Worm (Caenorhabditis elegans) whole organism, late embryonic: Measurements from ENCODE around the gene kel-8.
"Not testable (repeated sequence)": the region's sequence is repeated elsewhere in the genome, so short reads cannot be mapped to it uniquely, and the experiment has no call there.

Source experiments
- C08G9.2 ChIP-seq: sonication (generic microtip); optimal IDR thresholded peaks from 2 replicates; lab custom pipeline; 2016; ENCODE audit warnings: mild to moderate bottlenecking, missing genetic modification characterization, moderate library complexity, missing compliant biosample characterization
- F13H6.1 ChIP-seq: sonication (generic microtip); optimal IDR thresholded peaks from 2 replicates; lab custom pipeline; 2016; ENCODE audit warnings: missing genetic modification characterization, missing compliant biosample characterization
- K02D7.2 ChIP-seq: sonication (generic microtip); optimal IDR thresholded peaks from 2 replicates; lab custom pipeline; 2017; ENCODE audit warnings: mild to moderate bottlenecking, missing genetic modification characterization, missing compliant biosample characterization
- K09A11.1 ChIP-seq: sonication (generic microtip); optimal IDR thresholded peaks from 2 replicates; lab custom pipeline; 2017; ENCODE audit warnings: antibody characterized with exemption, mild to moderate bottlenecking, missing genetic modification characterization, missing compliant biosample characterization; ENCODE audit not compliant: insufficient read depth
- T23F11.4 ChIP-seq: fragments of 200-800 bp; sonication (Bioruptor generic); optimal IDR thresholded peaks from 2 replicates; lab custom pipeline; 2018; ENCODE audit warnings: mild to moderate bottlenecking, missing genetic modification characterization, missing compliant biosample characterization
- Y22D7AL.16 ChIP-seq: sonication (generic microtip); optimal IDR thresholded peaks from 2 replicates; lab custom pipeline; 2016; ENCODE audit warnings: missing genetic modification characterization, missing compliant biosample characterization
- ama-1 ChIP-seq: fragments of 150-350 bp; optimal IDR thresholded peaks from 2 replicates; lab custom pipeline; 2014
- ceh-14 ChIP-seq: sonication (generic microtip); optimal IDR thresholded peaks from 2 replicates; lab custom pipeline; 2016; ENCODE audit warnings: missing genotype, missing genetic modification characterization, missing compliant biosample characterization
- ceh-2 ChIP-seq: sonication (generic microtip); optimal IDR thresholded peaks from 2 replicates; lab custom pipeline; 2016; ENCODE audit warnings: missing genotype, missing genetic modification characterization, missing compliant biosample characterization
- ceh-22 ChIP-seq: sonication (generic microtip); optimal IDR thresholded peaks from 2 replicates; lab custom pipeline; 2017; ENCODE audit warnings: missing biosample characterization, missing genetic modification characterization
- ceh-30 ChIP-seq: fragments of 150-350 bp; optimal IDR thresholded peaks from 2 replicates; lab custom pipeline; 2014; ENCODE audit warnings: missing biosample characterization, missing genetic modification characterization
- ceh-31 ChIP-seq: sonication (generic microtip); optimal IDR thresholded peaks from 2 replicates; lab custom pipeline; 2016; ENCODE audit warnings: missing genetic modification characterization, missing compliant biosample characterization
- ceh-34 ChIP-seq: sonication (generic microtip); optimal IDR thresholded peaks from 2 replicates; lab custom pipeline; 2016; ENCODE audit warnings: mild to moderate bottlenecking, missing genetic modification characterization, missing compliant biosample characterization
- ceh-45 ChIP-seq: fragments of 200-800 bp; sonication (Bioruptor generic); IDR thresholded peaks from 2 replicates; pipeline ENCODE4 v1.3.6; 2022; ENCODE audit warnings: missing genetic modification reagents, missing genetic modification characterization, missing compliant biosample characterization
- ceh-48 ChIP-seq: sonication (generic microtip); optimal IDR thresholded peaks from 2 replicates; lab custom pipeline; 2016; ENCODE audit warnings: missing genetic modification characterization, inconsistent platforms, missing compliant biosample characterization
- ceh-9 ChIP-seq: sonication (generic microtip); optimal IDR thresholded peaks from 2 replicates; lab custom pipeline; 2016; ENCODE audit warnings: mild to moderate bottlenecking, missing genetic modification characterization, inconsistent platforms, missing compliant biosample characterization
- che-1 ChIP-seq: sonication (generic microtip); optimal IDR thresholded peaks from 2 replicates; lab custom pipeline; 2016; ENCODE audit warnings: mild to moderate bottlenecking, missing genetic modification characterization, missing compliant biosample characterization
- dmd-4 ChIP-seq: sonication (generic microtip); optimal IDR thresholded peaks from 2 replicates; lab custom pipeline; 2016; ENCODE audit warnings: borderline replicate concordance, missing genetic modification characterization, missing compliant biosample characterization
- elt-2 ChIP-seq: sonication (generic microtip); optimal IDR thresholded peaks from 2 replicates; lab custom pipeline; 2016; ENCODE audit warnings: missing genetic modification reagents, missing genetic modification characterization, missing compliant biosample characterization
- elt-4 ChIP-seq: sonication (generic microtip); optimal IDR thresholded peaks from 2 replicates; lab custom pipeline; 2016; ENCODE audit warnings: missing genetic modification characterization, missing compliant biosample characterization
- fax-1 ChIP-seq: sonication (generic microtip); optimal IDR thresholded peaks from 2 replicates; lab custom pipeline; 2016; ENCODE audit warnings: missing genotype, missing genetic modification characterization, missing compliant biosample characterization
- fkh-10 ChIP-seq: fragments of 150-350 bp; optimal IDR thresholded peaks from 2 replicates; lab custom pipeline; 2014; ENCODE audit warnings: missing biosample characterization, missing genetic modification reagents, missing genetic modification characterization
- gmeb-2 ChIP-seq: sonication (generic microtip); optimal IDR thresholded peaks from 2 replicates; lab custom pipeline; 2016; ENCODE audit warnings: missing genetic modification characterization, inconsistent platforms, missing compliant biosample characterization
- hlh-30 ChIP-seq: sonication (generic microtip); optimal IDR thresholded peaks from 2 replicates; lab custom pipeline; 2017; ENCODE audit warnings: antibody characterized with exemption, missing genetic modification characterization, missing compliant biosample characterization; ENCODE audit not compliant: insufficient read depth
- hlh-6 ChIP-seq: sonication (generic microtip); optimal IDR thresholded peaks from 2 replicates; lab custom pipeline; 2016; ENCODE audit warnings: missing genotype, missing genetic modification characterization, missing compliant biosample characterization
- hlh-8 ChIP-seq: sonication (generic microtip); optimal IDR thresholded peaks from 2 replicates; lab custom pipeline; 2016; ENCODE audit warnings: missing genotype, missing genetic modification characterization, missing compliant biosample characterization
- lim-6 ChIP-seq: sonication (generic microtip); optimal IDR thresholded peaks from 2 replicates; lab custom pipeline; 2016; ENCODE audit warnings: missing genetic modification characterization, missing compliant biosample characterization
- mec-3 ChIP-seq: sonication (generic microtip); optimal IDR thresholded peaks from 2 replicates; lab custom pipeline; 2016; ENCODE audit warnings: borderline replicate concordance, missing genetic modification characterization, missing compliant biosample characterization
- nfya-1 ChIP-seq: sonication (generic microtip); optimal IDR thresholded peaks from 2 replicates; lab custom pipeline; 2017; ENCODE audit warnings: missing genetic modification characterization, mild to moderate bottlenecking, missing compliant biosample characterization, antibody characterized with exemption, moderate library complexity
- nhr-11 ChIP-seq: fragments of 150-350 bp; optimal IDR thresholded peaks from 2 replicates; lab custom pipeline; 2014; ENCODE audit warnings: missing biosample characterization, missing genetic modification characterization
- nhr-232 ChIP-seq: sonication (generic microtip); optimal IDR thresholded peaks from 2 replicates; lab custom pipeline; 2016; ENCODE audit warnings: missing genetic modification characterization, missing compliant biosample characterization
- npax-4 ChIP-seq: sonication (generic microtip); optimal IDR thresholded peaks from 2 replicates; lab custom pipeline; 2016; ENCODE audit warnings: missing genetic modification characterization, missing compliant biosample characterization
- odd-2 ChIP-seq: sonication (generic microtip); optimal IDR thresholded peaks from 2 replicates; lab custom pipeline; 2017; ENCODE audit warnings: antibody characterized with exemption, mild to moderate bottlenecking, missing genetic modification characterization, missing compliant biosample characterization
- pat-9 ChIP-seq: fragments of 200-800 bp; sonication (Bioruptor generic); optimal IDR thresholded peaks from 2 replicates; lab custom pipeline; 2018; ENCODE audit warnings: mild to moderate bottlenecking, missing genetic modification characterization, moderate library complexity, missing compliant biosample characterization
- pax-1 ChIP-seq: fragments of 150-350 bp; optimal IDR thresholded peaks from 2 replicates; lab custom pipeline; 2014; ENCODE audit warnings: missing biosample characterization, missing genetic modification characterization
- pha-2 ChIP-seq: sonication (generic microtip); optimal IDR thresholded peaks from 2 replicates; lab custom pipeline; 2017; ENCODE audit warnings: mild to moderate bottlenecking, missing genetic modification characterization, missing compliant biosample characterization
- pqm-1 ChIP-seq: sonication (generic microtip); optimal IDR thresholded peaks from 2 replicates; lab custom pipeline; 2016; ENCODE audit warnings: missing genetic modification characterization, missing compliant biosample characterization
- pros-1 ChIP-seq: fragments of 150-350 bp; optimal IDR thresholded peaks from 2 replicates; lab custom pipeline; 2014; ENCODE audit warnings: missing biosample characterization, missing genetic modification reagents, missing genetic modification characterization
- ref-2 ChIP-seq: sonication (generic microtip); optimal IDR thresholded peaks from 2 replicates; lab custom pipeline; 2016; ENCODE audit warnings: missing genetic modification characterization, missing compliant biosample characterization
- rnt-1 ChIP-seq: sonication (generic microtip); optimal IDR thresholded peaks from 2 replicates; lab custom pipeline; 2016; ENCODE audit warnings: missing genetic modification characterization, missing compliant biosample characterization
- sdc-2 ChIP-seq: sonication (generic microtip); optimal IDR thresholded peaks from 2 replicates; lab custom pipeline; 2016; ENCODE audit warnings: missing genotype, missing genetic modification characterization, missing compliant biosample characterization
- sox-2 ChIP-seq: fragments of 200-800 bp; sonication (Bioruptor generic); IDR thresholded peaks from 2 replicates; pipeline ENCODE4 v1.3.6; 2022; ENCODE audit warnings: missing genetic modification reagents, missing genetic modification characterization, missing compliant biosample characterization
- tbx-2 ChIP-seq: sonication (generic microtip); optimal IDR thresholded peaks from 2 replicates; lab custom pipeline; 2016; ENCODE audit warnings: missing genetic modification characterization, missing compliant biosample characterization
- tbx-7 ChIP-seq: sonication (generic microtip); optimal IDR thresholded peaks from 2 replicates; lab custom pipeline; 2016; ENCODE audit warnings: missing genotype, missing genetic modification characterization, missing compliant biosample characterization
- ttx-3 ChIP-seq: sonication (generic microtip); optimal IDR thresholded peaks from 2 replicates; lab custom pipeline; 2016; ENCODE audit warnings: missing genetic modification reagents, missing genetic modification characterization, missing compliant biosample characterization
- unc-3 ChIP-seq, 2 experiments: fragments of 200-800 bp in 1 of 2; sonication (Bioruptor generic) in 1 of 2; sonication (generic microtip) in 1 of 2; conservative IDR thresholded peaks in 1 of 2; optimal IDR thresholded peaks in 1 of 2; 2 replicates each; pipeline versions ENCODE4 v1.3.6 to Lab custom; 2016 to 2022; ENCODE audit warnings: missing compliant biosample characterization in 2 of 2, missing genetic modification characterization in 2 of 2, missing genetic modification reagents in 1 of 2
- unc-42 ChIP-seq: sonication (generic microtip); optimal IDR thresholded peaks from 2 replicates; lab custom pipeline; 2016; ENCODE audit warnings: missing genotype, missing genetic modification characterization, missing compliant biosample characterization
- unc-55 ChIP-seq: sonication (generic microtip); optimal IDR thresholded peaks from 2 replicates; lab custom pipeline; 2017; ENCODE audit warnings: missing biosample characterization, missing genetic modification reagents, missing genetic modification characterization
- unc-86 ChIP-seq: sonication (generic microtip); optimal IDR thresholded peaks from 2 replicates; lab custom pipeline; 2016; ENCODE audit warnings: missing genetic modification characterization, missing compliant biosample characterization
- zip-5 ChIP-seq: sonication (generic microtip); optimal IDR thresholded peaks from 2 replicates; lab custom pipeline; 2016; ENCODE audit warnings: missing genetic modification characterization, missing compliant biosample characterization
- ztf-16 ChIP-seq: sonication (generic microtip); optimal IDR thresholded peaks from 2 replicates; lab custom pipeline; 2017; ENCODE audit warnings: missing genetic modification characterization, missing compliant biosample characterization

The kel-8 gene

ce11 chrV:2625360-2625759 is 45.9 kb upstream of the kel-8 start, which contains the start of gene sknr-1:
Gene sknr-1 (minus strand): TSS chrV:2625460.
- not testable (repeated sequence) for TF ChIP-seq ztf-16 (tag; lab: Kevin White, UChicago); hlh-6; ceh-2

ce11 chrV:2638545-2638944 is 32.7 kb upstream of the kel-8 start, which contains the start of gene W02H5.19:
Gene W02H5.19 (plus strand): TSS chrV:2638890.
- peak; percentile 20 for TF ChIP-seq dmd-4 (tag; lab: Kevin White, UChicago)
- TF ChIP-seq mec-3 (tag; lab: Kevin White, UChicago), result peak; percentile 86
- no peak for TF ChIP-seq hlh-6
- no peak for TF ChIP-seq odd-2 (tag; lab: Kevin White, UChicago)
- no peak for TF ChIP-seq elt-4 (tag; lab: Kevin White, UChicago)
- peak; percentile 96 for TF ChIP-seq C08G9.2 (tag; lab: Kevin White, UChicago)
- no peak for TF ChIP-seq K09A11.1
- no peak for TF ChIP-seq unc-3 (GFP tag; conservative IDR thresholded peaks at IDR 0.05; lab: Robert Waterston, UW)
- no peak for TF ChIP-seq unc-3 (tag; optimal IDR thresholded peaks at IDR 0.05; lab: Kevin White, UChicago)
- TF ChIP-seq npax-4 (tag; lab: Kevin White, UChicago), result no peak
- TF ChIP-seq sdc-2 (tag; lab: Kevin White, UChicago), result peak; percentile 13
- TF ChIP-seq nfya-1 (tag; lab: Kevin White, UChicago), result peak; percentile 29
- no peak for TF ChIP-seq ceh-48 (tag; lab: Kevin White, UChicago)
- no peak for TF ChIP-seq K02D7.2
- TF ChIP-seq ceh-45, result no peak
- no peak for TF ChIP-seq hlh-30 (tag; lab: Kevin White, UChicago)
- peak; percentile 67 for TF ChIP-seq elt-2 (tag; lab: Kevin White, UChicago)
- no peak for TF ChIP-seq unc-55 (GFP tag; lab: Kevin White, UChicago)
- TF ChIP-seq Y22D7AL.16 (tag; lab: Kevin White, UChicago), result no peak
- TF ChIP-seq unc-86, result no peak
- TF ChIP-seq ztf-16 (tag; lab: Kevin White, UChicago), result no peak
- peak; percentile 42 for TF ChIP-seq ref-2
- peak; percentile 54 for TF ChIP-seq F13H6.1 (tag; lab: Kevin White, UChicago)
- peak; percentile 16 for TF ChIP-seq pha-2 (tag; lab: Kevin White, UChicago)
- peak; percentile 84 for TF ChIP-seq rnt-1
- peak; percentile 87 for TF ChIP-seq tbx-2
- TF ChIP-seq ceh-34 (tag; lab: Kevin White, UChicago), result peak; percentile 60
- TF ChIP-seq ceh-9 (tag; lab: Kevin White, UChicago), result no peak
- peak; percentile 84 for TF ChIP-seq zip-5 (tag; lab: Kevin White, UChicago)
- TF ChIP-seq ceh-22 (tag; lab: Kevin White, UChicago), result no peak
- TF ChIP-seq ceh-31 (tag; lab: Kevin White, UChicago), result peak; percentile 97
- TF ChIP-seq pros-1 (tag; lab: Kevin White, UChicago), result no peak
- peak; percentile 88 for TF ChIP-seq tbx-7 (tag; lab: Kevin White, UChicago)
- no peak for TF ChIP-seq sox-2 (GFP tag; lab: Robert Waterston, UW)
- TF ChIP-seq nhr-11, result no peak
- TF ChIP-seq T23F11.4, result no peak
- no peak for TF ChIP-seq pax-1 (tag; lab: Kevin White, UChicago)
- TF ChIP-seq ceh-30 (tag; lab: Kevin White, UChicago), result no peak
- no peak for TF ChIP-seq gmeb-2 (tag; lab: Kevin White, UChicago)
- TF ChIP-seq ama-1 (lab: Kevin White, UChicago), result no peak
- no peak for TF ChIP-seq pat-9 (tag; lab: Kevin White, UChicago)
- TF ChIP-seq lim-6 (tag; lab: Kevin White, UChicago), result peak; percentile 80
- peak; percentile 4 for TF ChIP-seq ttx-3 (tag; lab: Kevin White, UChicago)
- TF ChIP-seq fax-1 (tag; lab: Kevin White, UChicago), result peak; percentile 57
- TF ChIP-seq hlh-8 (tag; lab: Kevin White, UChicago), result peak; percentile 87
- no peak for TF ChIP-seq pqm-1 (tag; lab: Kevin White, UChicago)
- peak; percentile 46 for TF ChIP-seq unc-42 (tag; lab: Kevin White, UChicago)
- TF ChIP-seq fkh-10 (GFP tag; lab: Kevin White, UChicago), result no peak
- TF ChIP-seq ceh-2, result peak; percentile 91
- TF ChIP-seq ceh-14 (tag; lab: Kevin White, UChicago), result peak; percentile 67
- TF ChIP-seq nhr-232, result no peak
- TF ChIP-seq che-1 (tag; lab: Kevin White, UChicago), result no peak
